Fruit fly (Drosophila melanogaster): ENCODE measurements around the gene CG18788.

DNA sequence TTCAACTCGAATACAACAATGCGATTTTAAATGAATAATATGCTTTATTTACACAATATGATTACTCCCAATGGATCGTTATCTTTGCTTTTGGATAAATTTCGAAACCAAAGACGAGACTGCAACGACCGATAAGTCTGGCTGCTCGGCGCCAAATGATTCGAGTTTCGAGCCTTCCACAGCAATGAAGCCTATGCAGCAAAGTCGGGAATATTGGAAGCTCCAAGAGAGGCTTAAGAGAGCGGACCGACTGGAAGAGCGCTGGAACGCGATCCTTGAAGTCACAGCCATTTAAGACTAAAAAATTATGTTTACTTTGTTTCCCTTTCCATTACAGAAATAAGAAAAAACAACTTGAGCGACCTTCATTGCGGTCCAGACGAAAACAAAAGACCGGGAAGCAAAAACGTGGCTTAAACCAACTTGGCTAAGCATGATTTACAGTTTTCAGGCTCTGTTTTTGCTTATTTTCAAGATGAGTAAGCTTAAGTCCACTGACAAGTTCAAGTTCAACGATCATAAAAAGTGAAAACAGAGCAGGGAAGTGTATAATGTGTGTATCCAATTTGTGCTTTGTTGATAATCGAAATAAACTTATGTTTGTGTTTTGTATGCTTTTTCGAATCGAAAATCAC is 32.7 kb downstream of the CG18788 start, which contains the start of gene firl:
- TF ChIP-seq psq (GFP tag; optimal IDR thresholded peaks at IDR 0.05), result no peak
- no peak for TF ChIP-seq OdsH (GFP tag; optimal IDR thresholded peaks at IDR 0.05)
- no peak for TF ChIP-seq pan (optimal IDR thresholded peaks at IDR 0.05)
- no peak for TF ChIP-seq Hr78 (GFP tag; optimal IDR thresholded peaks at IDR 0.05)
- TF ChIP-seq foxo (GFP tag; optimal IDR thresholded peaks at IDR 0.05), result no peak
- no peak for TF ChIP-seq N (GFP tag; optimal IDR thresholded peaks at IDR 0.05)
- TF ChIP-seq tai (GFP tag; optimal IDR thresholded peaks at IDR 0.05), result no peak
- no peak for TF ChIP-seq Dfd (GFP tag; optimal IDR thresholded peaks at IDR 0.05)
- no peak for TF ChIP-seq lola (GFP tag; optimal IDR thresholded peaks at IDR 0.05)
- no peak for TF ChIP-seq usp (GFP tag; optimal IDR thresholded peaks at IDR 0.05)
- TF ChIP-seq dsf (GFP tag; optimal IDR thresholded peaks at IDR 0.05; ENCODE audit: borderline replicate concordance), result no peak
- no peak for TF ChIP-seq br (GFP tag; optimal IDR thresholded peaks at IDR 0.05)
- TF ChIP-seq Myc (optimal IDR thresholded peaks at IDR 0.05), result no peak
- no peak for TF ChIP-seq HLH106 (tag; optimal IDR thresholded peaks at IDR 0.05)

Data from whole organism, wandering third instar larva.